Fruit fly (Drosophila melanogaster): ENCODE measurements around the gene CG32983.
A peak's percentile ranks its signal among the peaks of the same experiment; 100 is the strongest.

The CG32983 gene

dm6 chr2L:8825222-8825869 lies 40.3 kb upstream of the CG32983 start, which contains the start of gene SoxN (continued):
- TF ChIP-seq spab (GFP tag; optimal IDR thresholded peaks at IDR 0.05) (no peak), CG16779 (tag; optimal IDR thresholded peaks at IDR 0.05) (no peak), lz (GFP tag; optimal IDR thresholded peaks at IDR 0.05) (no peak), CG31627 (GFP tag; optimal IDR thresholded peaks at IDR 0.05) (no peak), Eip75B (GFP tag; optimal IDR thresholded peaks at IDR 0.05) (peak; percentile 4), CG11294 (GFP tag; IDR thresholded peaks at IDR 0.05) (no peak), Ets96B (tag; optimal IDR thresholded peaks at IDR 0.05) (no peak), Sox14 (GFP tag; optimal IDR thresholded peaks at IDR 0.05) (peak; percentile 8), CG3919 (GFP tag; optimal IDR thresholded peaks at IDR 0.05) (peak; percentile 41), salr (GFP tag; optimal IDR thresholded peaks at IDR 0.05) (no peak), Hr4 (GFP tag; optimal IDR thresholded peaks at IDR 0.05) (no peak), Hr39 (GFP tag; optimal IDR thresholded peaks at IDR 0.05) (no peak), CG8319 (GFP tag; optimal IDR thresholded peaks at IDR 0.05) (no peak), CG11762 (GFP tag; optimal IDR thresholded peaks at IDR 0.05; ENCODE audit: insufficient read depth) (no peak), pdm3 (GFP tag; optimal IDR thresholded peaks at IDR 0.05) (no peak), Lpt (GFP tag; optimal IDR thresholded peaks at IDR 0.05) (no peak)

dm6 chr2L:8828387-8828786 lies 37.3 kb upstream of the CG32983 start:
- TF ChIP-seq acj6 (GFP tag; optimal IDR thresholded peaks at IDR 0.05): no peak
- no peak for TF ChIP-seq Eip75B (GFP tag; optimal IDR thresholded peaks at IDR 0.05)
- TF ChIP-seq lz (GFP tag; optimal IDR thresholded peaks at IDR 0.05): no peak

- no peak for TF ChIP-seq CG11762 (GFP tag; optimal IDR thresholded peaks at IDR 0.05; ENCODE audit: insufficient read depth)
- no peak for TF ChIP-seq CG11902 (GFP tag; optimal IDR thresholded peaks at IDR 0.05)
- no peak for TF ChIP-seq pdm3 (GFP tag; optimal IDR thresholded peaks at IDR 0.05)
- TF ChIP-seq fkh (GFP tag; optimal IDR thresholded peaks at IDR 0.05): no peak
- TF ChIP-seq CG31627 (GFP tag; optimal IDR thresholded peaks at IDR 0.05): no peak
- TF ChIP-seq CG10631 (GFP tag; optimal IDR thresholded peaks at IDR 0.05): no peak
- TF ChIP-seq salr (GFP tag; optimal IDR thresholded peaks at IDR 0.05): no peak
- TF ChIP-seq Eip78C (GFP tag): no peak
- TF ChIP-seq net (GFP tag; optimal IDR thresholded peaks at IDR 0.05): no peak
- no peak for TF ChIP-seq eg (GFP tag; IDR thresholded peaks at IDR 0.05)
- TF ChIP-seq Met (GFP tag; optimal IDR thresholded peaks at IDR 0.05): no peak
- TF ChIP-seq Gug (GFP tag; IDR thresholded peaks at IDR 0.05): no peak
- no peak for TF ChIP-seq Lpt (GFP tag; optimal IDR thresholded peaks at IDR 0.05)
- TF ChIP-seq CG6808 (GFP tag; optimal IDR thresholded peaks at IDR 0.05): no peak
Observed at dm6 chr2L:8832386-8833210, 33.1 kb upstream of the CG32983 start.

dm6 chr2L:8834806-8835483 lies 30.7 kb upstream of the CG32983 start:
- TF ChIP-seq Sox15 (GFP tag; optimal IDR thresholded peaks at IDR 0.05) (peak; percentile 5), CG3919 (GFP tag; optimal IDR thresholded peaks at IDR 0.05) (peak; percentile 92), CG10631 (GFP tag; optimal IDR thresholded peaks at IDR 0.05) (peak; percentile 68), OdsH (GFP tag; optimal IDR thresholded peaks at IDR 0.05) (peak; percentile 82), CG8319 (GFP tag; optimal IDR thresholded peaks at IDR 0.05) (peak; percentile 3), Ets21C (GFP tag; optimal IDR thresholded peaks at IDR 0.05) (peak; percentile 52), salr (GFP tag; optimal IDR thresholded peaks at IDR 0.05) (peak; percentile 22 to 40), topi (GFP tag; optimal IDR thresholded peaks at IDR 0.05) (peak; percentile 89), CG16779 (tag; optimal IDR thresholded peaks at IDR 0.05) (peak; percentile 8), vri (GFP tag; optimal IDR thresholded peaks at IDR 0.05) (peak; percentile 50), Lpt (GFP tag; optimal IDR thresholded peaks at IDR 0.05) (peak; percentile 45), dac (GFP tag; optimal IDR thresholded peaks at IDR 0.05) (no peak), Sox102F (GFP tag; optimal IDR thresholded peaks at IDR 0.05) (peak; percentile 69), CG11902 (GFP tag; optimal IDR thresholded peaks at IDR 0.05) (peak; percentile 87), CG1621 (tag; optimal IDR thresholded peaks at IDR 0.05) (peak; percentile 60), CG11294 (GFP tag; IDR thresholded peaks at IDR 0.05) (no peak), acj6 (GFP tag; optimal IDR thresholded peaks at IDR 0.05) (peak; percentile 72), lz (GFP tag; optimal IDR thresholded peaks at IDR 0.05) (peak; percentile 66), Eip78C (GFP tag) (peak; percentile 97), CG31627 (GFP tag; optimal IDR thresholded peaks at IDR 0.05) (peak; percentile 65), CG4318 (GFP tag; optimal IDR thresholded peaks at IDR 0.05) (peak; percentile 52), eg (GFP tag; IDR thresholded peaks at IDR 0.05) (peak; percentile 65), dsx (GFP tag; optimal IDR thresholded peaks at IDR 0.05; ENCODE audit: poor library complexity, severe bottlenecking) (peak; percentile 75), Gug (GFP tag; IDR thresholded peaks at IDR 0.05) (no peak; the same call in 1 of the 2 replicates), net (GFP tag; optimal IDR thresholded peaks at IDR 0.05) (peak; percentile 19), CG10669 (GFP tag; optimal IDR thresholded peaks at IDR 0.05) (peak; percentile 57), CG6163 (GFP tag; IDR thresholded peaks at IDR 0.05) (peak; percentile 67), Ets96B (tag; optimal IDR thresholded peaks at IDR 0.05) (peak; percentile 46), Sox14 (GFP tag; optimal IDR thresholded peaks at IDR 0.05) (peak; percentile 42)
